Worm (Caenorhabditis elegans) whole organism, L1 larva: ENCODE data around the gene C04A11.2.

Experiments
- C16A3.4 ChIP-seq: fragments of 150-350 bp; optimal IDR thresholded peaks from 2 replicates; lab custom pipeline; 2014; ENCODE audit warnings: missing biosample characterization, missing genetic modification characterization
- Y116A8C.19 ChIP-seq: sonication (generic microtip); optimal IDR thresholded peaks from 2 replicates; lab custom pipeline; 2016; ENCODE audit warnings: missing compliant biosample characterization, missing genetic modification characterization, borderline replicate concordance
- aha-1 ChIP-seq: fragments of 150-350 bp; optimal IDR thresholded peaks from 2 replicates; lab custom pipeline; 2014; ENCODE audit warnings: missing biosample characterization, missing genetic modification characterization
- alr-1 ChIP-seq: fragments of 200-800 bp; sonication (Bioruptor generic); optimal IDR thresholded peaks from 2 replicates; lab custom pipeline; 2018; ENCODE audit warnings: borderline replicate concordance, mild to moderate bottlenecking, missing genetic modification characterization, missing compliant biosample characterization
- aly-2 ChIP-seq: fragments of 150-350 bp; optimal IDR thresholded peaks from 2 replicates; lab custom pipeline; 2014; ENCODE audit warnings: missing biosample characterization, missing genetic modification characterization
- ama-1 ChIP-seq: fragments of 150-350 bp; optimal IDR thresholded peaks from 2 replicates; lab custom pipeline; 2014
- ceh-63 ChIP-seq: fragments of 200-800 bp; sonication (Bioruptor generic); optimal IDR thresholded peaks from 2 replicates; lab custom pipeline; 2018; ENCODE audit warnings: mild to moderate bottlenecking, missing genetic modification characterization, missing compliant biosample characterization
- ceh-82 ChIP-seq, 3 experiments: fragments of 150-350 bp in 1 of 3; sonication (generic microtip) in 2 of 3; optimal IDR thresholded peaks; 2 replicates each; lab custom pipeline; 2014 to 2017; ENCODE audit warnings: missing biosample characterization in 3 of 3, missing genetic modification characterization in 3 of 3
- ceh-90 ChIP-seq: sonication (generic microtip); optimal IDR thresholded peaks from 2 replicates; lab custom pipeline; 2016; ENCODE audit warnings: missing genetic modification characterization, missing compliant biosample characterization
- dpl-1 ChIP-seq, 3 experiments: fragments of 150-350 bp in 2 of 3; sonication (generic microtip) in 1 of 3; optimal IDR thresholded peaks; 2 replicates each; lab custom pipeline; 2014 to 2017; ENCODE audit warnings: missing biosample characterization in 3 of 3, missing genetic modification characterization in 3 of 3, missing genetic modification reagents in 3 of 3
- dsc-1 ChIP-seq: sonication (generic microtip); optimal IDR thresholded peaks from 2 replicates; lab custom pipeline; 2016; ENCODE audit warnings: mild to moderate bottlenecking, missing genetic modification characterization, missing compliant biosample characterization
- efl-1 ChIP-seq, 4 experiments: fragments of 150-350 bp; optimal IDR thresholded peaks in 3 of 4; peaks in 1 of 4; 1 replicate in 1 of 4; 2 replicates in 3 of 4; lab custom pipeline; 2014; ENCODE audit warnings: missing biosample characterization in 2 of 4, missing genetic modification characterization in 2 of 4, missing genetic modification reagents in 2 of 4
- egl-13 ChIP-seq: sonication (generic microtip); optimal IDR thresholded peaks from 2 replicates; lab custom pipeline; 2016; ENCODE audit warnings: missing genotype, missing genetic modification reagents, missing genetic modification characterization, missing compliant biosample characterization
- ets-5 ChIP-seq: fragments of 200-800 bp; sonication (Bioruptor generic); IDR thresholded peaks from 2 replicates; pipeline ENCODE4 v1.3.6; 2022; ENCODE audit warnings: missing genetic modification characterization, missing compliant biosample characterization
- fkh-8 ChIP-seq: sonication (generic microtip); optimal IDR thresholded peaks from 2 replicates; lab custom pipeline; 2016; ENCODE audit warnings: mild to moderate bottlenecking, missing genetic modification characterization, missing compliant biosample characterization
- fos-1 ChIP-seq: fragments of 150-350 bp; optimal IDR thresholded peaks from 2 replicates; lab custom pipeline; 2014; ENCODE audit warnings: missing biosample characterization, missing genetic modification characterization
- hlh-4 ChIP-seq: sonication (generic microtip); optimal IDR thresholded peaks from 2 replicates; lab custom pipeline; 2016; ENCODE audit warnings: mild to moderate bottlenecking, missing genetic modification characterization, missing compliant biosample characterization
- hpl-2 ChIP-seq: fragments of 150-350 bp; optimal IDR thresholded peaks from 2 replicates; lab custom pipeline; 2014; ENCODE audit warnings: missing biosample characterization, missing genetic modification reagents, missing genetic modification characterization
- irx-1 ChIP-seq: sonication (generic microtip); optimal IDR thresholded peaks from 2 replicates; lab custom pipeline; 2016; ENCODE audit warnings: missing genetic modification characterization, missing compliant biosample characterization
- jun-1 ChIP-seq: fragments of 150-350 bp; optimal IDR thresholded peaks from 2 replicates; lab custom pipeline; 2014; ENCODE audit warnings: missing biosample characterization, missing genetic modification reagents, missing genetic modification characterization
- lin-13 ChIP-seq: fragments of 150-350 bp; optimal IDR thresholded peaks from 2 replicates; lab custom pipeline; 2014; ENCODE audit warnings: missing biosample characterization, missing genetic modification reagents, missing genetic modification characterization
- lin-14 ChIP-seq: fragments of 200-800 bp; sonication (Bioruptor generic); optimal IDR thresholded peaks from 2 replicates; lab custom pipeline; 2018; ENCODE audit warnings: mild to moderate bottlenecking, missing genetic modification characterization, moderate library complexity, missing compliant biosample characterization
- lin-35 ChIP-seq, 2 experiments: fragments of 150-350 bp; optimal IDR thresholded peaks; 2 replicates each; lab custom pipeline; 2014; ENCODE audit warnings: missing biosample characterization in 2 of 2, missing genetic modification characterization in 2 of 2, missing genetic modification reagents in 2 of 2
- lin-39 ChIP-seq: fragments of 150-350 bp; optimal IDR thresholded peaks from 2 replicates; lab custom pipeline; 2014; ENCODE audit warnings: missing biosample characterization, missing genetic modification reagents, missing genetic modification characterization
- lsy-2 ChIP-seq, 2 experiments: fragments of 150-350 bp; optimal IDR thresholded peaks; 2 replicates each; lab custom pipeline; 2014; ENCODE audit warnings: missing biosample characterization in 2 of 2, missing genetic modification characterization in 2 of 2
- mab-9 ChIP-seq: fragments of 200-800 bp; sonication (Bioruptor generic); IDR thresholded peaks from 2 replicates; pipeline ENCODE4 v1.3.6; 2022; ENCODE audit warnings: missing genetic modification reagents, missing genetic modification characterization, missing compliant biosample characterization
- mef-2 ChIP-seq: fragments of 150-350 bp; optimal IDR thresholded peaks from 2 replicates; lab custom pipeline; 2014; ENCODE audit warnings: missing biosample characterization, missing genetic modification characterization
- mep-1 ChIP-seq: fragments of 150-350 bp; optimal IDR thresholded peaks from 2 replicates; lab custom pipeline; 2014; ENCODE audit warnings: missing biosample characterization, missing genetic modification characterization
- nhr-12 ChIP-seq: sonication (generic microtip); optimal IDR thresholded peaks from 2 replicates; lab custom pipeline; 2017; ENCODE audit warnings: missing biosample characterization, missing genetic modification characterization
- nhr-19 ChIP-seq: fragments of 200-800 bp; sonication (Bioruptor generic); conservative IDR thresholded peaks from 2 replicates; pipeline ENCODE4 v1.3.6; 2022; ENCODE audit warnings: missing genetic modification characterization, missing compliant biosample characterization
- nhr-237 ChIP-seq: fragments of 150-350 bp; optimal IDR thresholded peaks from 2 replicates; lab custom pipeline; 2014; ENCODE audit warnings: missing biosample characterization, missing genetic modification characterization
- nhr-28 ChIP-seq: fragments of 150-350 bp; optimal IDR thresholded peaks from 2 replicates; lab custom pipeline; 2014; ENCODE audit warnings: missing biosample characterization, missing genetic modification characterization
- nhr-47 ChIP-seq: sonication (generic microtip); optimal IDR thresholded peaks from 2 replicates; lab custom pipeline; 2016; ENCODE audit warnings: mild to moderate bottlenecking, missing genetic modification characterization, moderate library complexity, missing compliant biosample characterization
- nhr-71 ChIP-seq: sonication (generic microtip); optimal IDR thresholded peaks from 2 replicates; lab custom pipeline; 2016; ENCODE audit warnings: mild to moderate bottlenecking, missing genetic modification characterization, moderate library complexity, missing compliant biosample characterization
- nhr-76 ChIP-seq: sonication (generic microtip); optimal IDR thresholded peaks from 2 replicates; lab custom pipeline; 2017; ENCODE audit warnings: missing biosample characterization, missing genetic modification characterization
- nhr-84 ChIP-seq: sonication (generic microtip); optimal IDR thresholded peaks from 2 replicates; lab custom pipeline; 2017; ENCODE audit warnings: missing biosample characterization, missing genetic modification characterization
- nhr-90 ChIP-seq: sonication (generic microtip); optimal IDR thresholded peaks from 2 replicates; lab custom pipeline; 2016; ENCODE audit warnings: mild to moderate bottlenecking, missing genetic modification characterization, missing compliant biosample characterization; ENCODE audit not compliant: poor library complexity
- pag-3 ChIP-seq: sonication (generic microtip); optimal IDR thresholded peaks from 2 replicates; lab custom pipeline; 2017; ENCODE audit warnings: missing genetic modification characterization, mild to moderate bottlenecking, missing compliant biosample characterization, antibody characterized with exemption, borderline replicate concordance; ENCODE audit not compliant: insufficient read depth
- rnt-1 ChIP-seq: sonication (generic microtip); optimal IDR thresholded peaks from 2 replicates; lab custom pipeline; 2016; ENCODE audit warnings: mild to moderate bottlenecking, missing genetic modification characterization, moderate library complexity, missing compliant biosample characterization
- skn-1 ChIP-seq: fragments of 150-350 bp; optimal IDR thresholded peaks from 2 replicates; lab custom pipeline; 2014; ENCODE audit warnings: missing biosample characterization, missing genetic modification characterization
- snpc-4 ChIP-seq: fragments of 150-350 bp; optimal IDR thresholded peaks from 2 replicates; lab custom pipeline; 2014; ENCODE audit warnings: missing biosample characterization, missing genetic modification characterization
- snu-23 ChIP-seq: sonication (generic microtip); optimal IDR thresholded peaks from 2 replicates; lab custom pipeline; 2016; ENCODE audit warnings: missing genetic modification characterization, missing compliant biosample characterization
- sox-4 ChIP-seq: sonication (generic microtip); optimal IDR thresholded peaks from 2 replicates; lab custom pipeline; 2016; ENCODE audit warnings: missing genetic modification characterization, missing compliant biosample characterization
- swsn-7 ChIP-seq: sonication (generic microtip); optimal IDR thresholded peaks from 2 replicates; lab custom pipeline; 2016; ENCODE audit warnings: missing genetic modification characterization, missing compliant biosample characterization
- unc-86 ChIP-seq: sonication (generic microtip); optimal IDR thresholded peaks from 2 replicates; lab custom pipeline; 2016; ENCODE audit warnings: missing genetic modification characterization, missing compliant biosample characterization
- unc-98 ChIP-seq: fragments of 200-800 bp; sonication (Bioruptor generic); IDR thresholded peaks from 2 replicates; pipeline ENCODE4 v1.3.6; 2022; ENCODE audit warnings: missing genetic modification characterization, missing compliant biosample characterization
- vab-15 ChIP-seq: sonication (generic microtip); optimal IDR thresholded peaks from 2 replicates; lab custom pipeline; 2017; ENCODE audit warnings: missing genotype, mild to moderate bottlenecking, missing genetic modification characterization, missing compliant biosample characterization
- xbp-1 ChIP-seq: sonication (generic microtip); optimal IDR thresholded peaks from 2 replicates; lab custom pipeline; 2016; ENCODE audit warnings: missing genetic modification characterization, missing compliant biosample characterization
- zag-1 ChIP-seq: fragments of 150-350 bp; optimal IDR thresholded peaks from 2 replicates; lab custom pipeline; 2014; ENCODE audit warnings: missing biosample characterization, missing genetic modification characterization
- ztf-4 ChIP-seq: fragments of 150-350 bp; optimal IDR thresholded peaks from 2 replicates; lab custom pipeline; 2014; ENCODE audit warnings: missing biosample characterization, missing genetic modification characterization

Gene C04A11.2

DNA sequence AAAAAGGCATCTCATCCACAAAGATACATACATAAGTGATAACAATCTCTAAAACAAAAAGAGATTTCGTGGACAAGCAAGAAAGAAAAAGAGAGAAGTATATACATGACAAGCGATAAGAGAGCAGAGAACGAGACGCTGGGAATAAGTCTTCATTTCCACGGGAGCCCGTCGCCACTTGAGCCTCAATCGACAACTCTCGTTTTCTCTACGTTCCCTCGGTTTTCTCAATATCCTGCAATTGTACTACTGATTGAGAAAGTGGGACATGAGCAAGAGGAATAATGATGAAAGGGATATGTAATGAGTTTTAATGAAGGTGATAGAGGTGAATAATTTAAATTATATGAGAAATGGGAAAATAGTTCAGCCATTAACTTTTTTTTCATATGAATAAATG, 31.1 kb downstream of the C04A11.2 start:
- TF ChIP-seq ceh-82 (tag; optimal IDR thresholded peaks at IDR 0.05; lab: Kevin White, UChicago) (no peak), xbp-1 (tag; lab: Kevin White, UChicago) (no peak), swsn-7 (tag; lab: Kevin White, UChicago) (no peak), nhr-28 (tag; lab: Kevin White, UChicago) (no peak), rnt-1 (tag; lab: Kevin White, UChicago) (peak; percentile 58), snu-23 (GFP tag; lab: Kevin White, UChicago) (peak; percentile 22), unc-86 (tag; lab: Kevin White, UChicago) (no peak), lsy-2 (tag; optimal IDR thresholded peaks at IDR 0.05; lab: Kevin White, UChicago) (peak in 1 of 2 experiments; percentile 9), lin-14 (GFP tag; lab: Kevin White, UChicago) (peak; percentile 30), pag-3 (no peak), dsc-1 (tag; lab: Kevin White, UChicago) (no peak), nhr-71 (peak; percentile 41), ama-1 (lab: Kevin White, UChicago) (no peak)
- TF ChIP-seq, all 84 proteins: peak for 5

DNA sequence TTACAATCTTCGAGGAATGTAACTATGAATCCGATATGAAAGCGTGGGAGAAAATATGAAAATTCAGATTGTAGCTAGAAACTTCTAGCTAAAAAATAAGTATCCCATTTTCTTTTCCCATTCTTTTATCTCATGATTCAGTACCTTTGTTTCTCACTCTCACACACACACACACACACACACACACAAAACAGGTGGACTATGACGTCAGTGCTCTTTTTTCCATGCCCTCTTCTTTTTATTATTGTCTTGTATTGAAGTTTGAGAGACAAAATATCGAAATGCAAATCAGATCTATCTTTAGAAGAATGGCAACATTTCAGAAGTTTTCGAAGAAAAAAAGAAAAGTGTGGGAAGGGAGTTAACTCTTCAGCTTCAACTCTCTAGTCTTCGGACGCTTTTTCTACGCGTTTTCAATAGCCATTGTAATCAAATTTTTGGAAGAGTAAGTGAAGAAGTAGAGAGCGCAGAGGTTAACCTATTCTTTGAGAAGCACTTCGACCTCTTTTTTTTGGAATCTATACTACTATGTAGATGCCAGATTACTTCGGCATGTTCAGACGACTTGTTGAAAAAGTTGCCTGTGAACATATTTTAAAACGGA, 34.6 kb downstream of the C04A11.2 start:
- no peak for TF ChIP-seq lin-35 (GFP tag; optimal IDR thresholded peaks at IDR 0.05; lab: Kevin White, UChicago)
- no peak for TF ChIP-seq mef-2 (tag; lab: Kevin White, UChicago)
- TF ChIP-seq aha-1 (tag; lab: Kevin White, UChicago) = no peak
- TF ChIP-seq snpc-4 (tag; lab: Kevin White, UChicago) = no peak
- no peak for TF ChIP-seq ceh-82 (tag; optimal IDR thresholded peaks at IDR 0.05; lab: Kevin White, UChicago)
- TF ChIP-seq nhr-19 (GFP tag; lab: Robert Waterston, UW) = peak; percentile 33; the same call in 1 of the 2 replicates
- no peak for TF ChIP-seq mab-9 (GFP tag; lab: Robert Waterston, UW)
- TF ChIP-seq hpl-2 (GFP tag; lab: Kevin White, UChicago) = no peak
- no peak for TF ChIP-seq C16A3.4 (tag; lab: Kevin White, UChicago)
- TF ChIP-seq vab-15 (tag; lab: Kevin White, UChicago) = no peak
- no peak for TF ChIP-seq efl-1 (optimal IDR thresholded peaks at IDR 0.05; lab: Kevin White, UChicago)
- no peak for TF ChIP-seq efl-1 (GFP tag; optimal IDR thresholded peaks at IDR 0.05 in 1 of 2; lab: Kevin White, UChicago)
- TF ChIP-seq fkh-8 (tag; lab: Kevin White, UChicago) = no peak
- no peak for TF ChIP-seq aly-2
- peak; percentile 2 to 13 for TF ChIP-seq lsy-2 (tag; optimal IDR thresholded peaks at IDR 0.05; lab: Kevin White, UChicago)
- TF ChIP-seq ceh-90 (tag; lab: Kevin White, UChicago) = no peak
- no peak for TF ChIP-seq nhr-84
- peak; percentile 52 for TF ChIP-seq nhr-71
- peak; percentile 56 for TF ChIP-seq rnt-1 (tag; lab: Kevin White, UChicago)
- TF ChIP-seq nhr-12 (tag; lab: Kevin White, UChicago) = no peak
- TF ChIP-seq jun-1 (tag; lab: Kevin White, UChicago) = no peak
- no peak for TF ChIP-seq hlh-4
- TF ChIP-seq nhr-90 (tag; lab: Kevin White, UChicago) = no peak
- TF ChIP-seq lin-39 (tag; lab: Kevin White, UChicago) = no peak
- TF ChIP-seq ceh-63 = no peak
- TF ChIP-seq lin-13 (GFP tag; lab: Kevin White, UChicago) = no peak
- TF ChIP-seq sox-4 (tag; lab: Kevin White, UChicago) = no peak
- TF ChIP-seq irx-1 = no peak
- TF ChIP-seq ets-5 (GFP tag; lab: Robert Waterston, UW) = no peak
- no peak for TF ChIP-seq unc-98
- no peak for TF ChIP-seq nhr-47 (tag; lab: Kevin White, UChicago)
- no peak for TF ChIP-seq alr-1
- no peak for TF ChIP-seq dsc-1 (tag; lab: Kevin White, UChicago)
- TF ChIP-seq egl-13 = no peak
- no peak for TF ChIP-seq dpl-1 (GFP tag; optimal IDR thresholded peaks at IDR 0.05; lab: Kevin White, UChicago)
- no peak for TF ChIP-seq mep-1 (tag; lab: Kevin White, UChicago)
- no peak for TF ChIP-seq fos-1
- no peak for TF ChIP-seq Y116A8C.19
- no peak for TF ChIP-seq unc-86 (tag; lab: Kevin White, UChicago)
- no peak for TF ChIP-seq skn-1 (tag; lab: Kevin White, UChicago)
- TF ChIP-seq nhr-76 (tag; lab: Kevin White, UChicago) = no peak
- TF ChIP-seq ztf-4 (tag; lab: Kevin White, UChicago) = no peak
- no peak for TF ChIP-seq zag-1 (tag; lab: Kevin White, UChicago)
- no peak for TF ChIP-seq xbp-1 (tag; lab: Kevin White, UChicago)
- TF ChIP-seq nhr-237 = no peak
